Worm (Caenorhabditis elegans): Measurements from ENCODE around the gene cutl-27.

ce11 chrIV:11915768-11916453, 37.6 kb downstream of the cutl-27 start, which contains the start of gene ZK822.9:
- TF ChIP-seq snpc-4 (tag; optimal IDR thresholded peaks at IDR 0.05) (no peak), nhr-237 (tag; optimal IDR thresholded peaks at IDR 0.05) (no peak), elt-1 (tag; optimal IDR thresholded peaks at IDR 0.05; ENCODE audit: borderline replicate concordance, insufficient read depth) (no peak), ceh-43 (GFP tag; optimal IDR thresholded peaks at IDR 0.05) (no peak), nhr-76 (tag; optimal IDR thresholded peaks at IDR 0.05) (no peak), unc-39 (tag; optimal IDR thresholded peaks at IDR 0.05) (no peak), flh-1 (GFP tag; optimal IDR thresholded peaks at IDR 0.05) (no peak), unc-62 (GFP tag; optimal IDR thresholded peaks at IDR 0.05) (no peak), ces-1 (GFP tag; optimal IDR thresholded peaks at IDR 0.05) (no peak), sem-2 (GFP tag; optimal IDR thresholded peaks at IDR 0.05) (no peak), sptf-1 (tag; optimal IDR thresholded peaks at IDR 0.05) (no peak), elt-3 (tag; optimal IDR thresholded peaks at IDR 0.05) (no peak), lin-13 (tag; optimal IDR thresholded peaks at IDR 0.05) (no peak), ceh-39 (tag; optimal IDR thresholded peaks at IDR 0.05) (no peak)

Measured in whole organism, mixed stage, embryonic.